Worm (Caenorhabditis elegans) whole organism, late embryonic: ENCODE data around the gene F49F1.2.

Experiments
- F13H6.1 ChIP-seq: sonication (generic microtip); optimal IDR thresholded peaks from 2 replicates; lab custom pipeline; 2016; ENCODE audit warnings: missing genetic modification characterization, missing compliant biosample characterization
- fkh-10 ChIP-seq: fragments of 150-350 bp; optimal IDR thresholded peaks from 2 replicates; lab custom pipeline; 2014; ENCODE audit warnings: missing biosample characterization, missing genetic modification reagents, missing genetic modification characterization
- gmeb-2 ChIP-seq: sonication (generic microtip); optimal IDR thresholded peaks from 2 replicates; lab custom pipeline; 2016; ENCODE audit warnings: missing genetic modification characterization, inconsistent platforms, missing compliant biosample characterization
- hlh-8 ChIP-seq: sonication (generic microtip); optimal IDR thresholded peaks from 2 replicates; lab custom pipeline; 2016; ENCODE audit warnings: missing genotype, missing genetic modification characterization, missing compliant biosample characterization
- lim-6 ChIP-seq: sonication (generic microtip); optimal IDR thresholded peaks from 2 replicates; lab custom pipeline; 2016; ENCODE audit warnings: missing genetic modification characterization, missing compliant biosample characterization
- pha-4 ChIP-seq: fragments of 150-350 bp; optimal IDR thresholded peaks from 2 replicates; lab custom pipeline; 2018; ENCODE audit warnings: missing biosample characterization, missing genetic modification reagents, missing genetic modification characterization

- no peak for TF ChIP-seq lim-6
- TF ChIP-seq gmeb-2: no peak
- TF ChIP-seq fkh-10 (GFP tag; lab: Kevin White, UChicago): no peak
- no peak for TF ChIP-seq F13H6.1
- no peak for TF ChIP-seq hlh-8 (tag; lab: Kevin White, UChicago)
- TF ChIP-seq pha-4 (tag; lab: Kevin White, UChicago): no peak
These were observed 47.3 kb upstream of the F49F1.2 start, which contains the start of gene fbxb-55 for ce11 chrIV:4068480-4068879.
